Worm (Caenorhabditis elegans): Measurements from ENCODE around the gene tin-9.2.

The tin-9.2 gene

DNA sequence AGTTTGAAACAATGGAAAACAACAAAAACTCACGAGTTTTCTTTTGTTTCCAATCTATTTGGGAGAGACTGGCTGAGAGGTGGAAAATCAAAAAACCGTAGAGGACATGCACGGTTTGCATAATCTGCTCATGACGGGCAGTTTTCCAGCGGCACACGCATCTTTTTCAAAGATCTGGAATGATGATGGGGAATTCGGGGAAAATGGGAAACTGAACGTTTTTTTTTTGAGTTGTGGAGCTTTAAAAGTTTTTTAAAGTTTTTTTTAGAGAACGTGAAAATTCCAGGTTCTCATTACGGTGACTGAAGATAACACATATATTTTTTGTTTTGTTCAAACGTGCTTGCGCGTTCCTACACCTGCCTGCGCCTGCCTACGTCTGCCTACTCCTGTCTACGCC, 22.2 kb upstream of the tin-9.2 start, which contains the start of gene C39E9.7:
Gene C39E9.7 (minus strand): TSS at position 101 of the 400 bp plus-strand sequence.
- TF ChIP-seq blmp-1 (tag; optimal IDR thresholded peaks at IDR 0.05; ENCODE audit: insufficient read depth), result no peak
- TF ChIP-seq mab-5 (tag; optimal IDR thresholded peaks at IDR 0.05), result no peak
- TF ChIP-seq nhr-23 (tag; optimal IDR thresholded peaks at IDR 0.05), result no peak
- TF ChIP-seq zag-1 (tag; optimal IDR thresholded peaks at IDR 0.05), result no peak
- TF ChIP-seq nhr-12 (tag; optimal IDR thresholded peaks at IDR 0.05), result no peak
- no peak for TF ChIP-seq crh-2 (tag; optimal IDR thresholded peaks at IDR 0.05)
- no peak for TF ChIP-seq ztf-1 (GFP tag; conservative IDR thresholded peaks at IDR 0.05)
- TF ChIP-seq R02D3.7 (tag; optimal IDR thresholded peaks at IDR 0.05), result no peak
- TF ChIP-seq elt-3 (tag; optimal IDR thresholded peaks at IDR 0.05), result no peak
- no peak for TF ChIP-seq aly-2 (tag; optimal IDR thresholded peaks at IDR 0.05)
- TF ChIP-seq ztf-4 (tag; optimal IDR thresholded peaks at IDR 0.05), result no peak
- no peak for TF ChIP-seq ztf-11 (tag; optimal IDR thresholded peaks at IDR 0.05)
- TF ChIP-seq unc-62 (GFP tag; optimal IDR thresholded peaks at IDR 0.05), result no peak
- no peak for TF ChIP-seq lin-13 (GFP tag; optimal IDR thresholded peaks at IDR 0.05)
- TF ChIP-seq fos-1 (tag; optimal IDR thresholded peaks at IDR 0.05), result no peak
- TF ChIP-seq sma-3 (GFP tag; optimal IDR thresholded peaks at IDR 0.05), result no peak
- TF ChIP-seq gmeb-1 (tag; optimal IDR thresholded peaks at IDR 0.05), result no peak
- TF ChIP-seq ceh-16 (tag; optimal IDR thresholded peaks at IDR 0.05), result no peak
- TF ChIP-seq sem-4 (tag; optimal IDR thresholded peaks at IDR 0.05), result no peak

DNA sequence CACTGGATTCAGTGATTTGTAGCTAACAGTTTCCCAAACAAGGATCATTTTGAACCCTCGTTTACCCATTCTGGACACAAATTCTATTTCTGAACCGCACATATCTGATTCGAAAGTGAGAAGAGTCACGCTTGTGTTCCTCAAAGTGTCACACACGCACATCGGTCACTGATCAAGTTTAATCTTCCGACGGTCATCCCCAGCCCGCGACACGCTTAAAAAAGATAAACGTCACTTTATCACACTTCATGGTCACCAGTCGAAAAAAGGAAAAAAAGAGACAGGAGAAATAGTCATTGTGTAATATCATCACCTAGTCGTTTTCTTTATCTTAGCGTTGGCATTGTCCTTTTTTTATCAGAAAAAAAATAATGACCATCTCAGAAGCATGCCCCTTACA, 21.1 kb upstream of the tin-9.2 start:
- TF ChIP-seq sma-9 (GFP tag; optimal IDR thresholded peaks at IDR 0.05) (peak; percentile 87), sma-9 (tag; optimal IDR thresholded peaks at IDR 0.05) (no peak), nhr-25 (tag; optimal IDR thresholded peaks at IDR 0.05) (peak; percentile 76), nhr-21 (tag; optimal IDR thresholded peaks at IDR 0.05) (peak; percentile 86), elt-3 (tag; optimal IDR thresholded peaks at IDR 0.05) (no peak), R02D3.7 (tag; optimal IDR thresholded peaks at IDR 0.05) (no peak), gmeb-1 (tag; optimal IDR thresholded peaks at IDR 0.05) (no peak), skn-1 (tag; optimal IDR thresholded peaks at IDR 0.05) (no peak), unc-55 (GFP tag; optimal IDR thresholded peaks at IDR 0.05) (no peak), nhr-129 (tag; optimal IDR thresholded peaks at IDR 0.05) (peak; percentile 55), sma-3 (GFP tag; optimal IDR thresholded peaks at IDR 0.05) (peak; percentile 49), mdl-1 (tag; optimal IDR thresholded peaks at IDR 0.05) (peak in 1 of 2 experiments; percentile 29), blmp-1 (tag; optimal IDR thresholded peaks at IDR 0.05; ENCODE audit: insufficient read depth) (peak; percentile 72)

ce11 chrIV:13078342-13078741, 20.5 kb upstream of the tin-9.2 start:
- TF ChIP-seq mab-5 (tag; optimal IDR thresholded peaks at IDR 0.05) (no peak), F13H6.1 (tag; optimal IDR thresholded peaks at IDR 0.05) (no peak), nhr-12 (tag; optimal IDR thresholded peaks at IDR 0.05) (no peak), mdl-1 (tag; optimal IDR thresholded peaks at IDR 0.05) (no peak), lin-11 (tag; optimal IDR thresholded peaks at IDR 0.05) (no peak), ztf-4 (tag; optimal IDR thresholded peaks at IDR 0.05) (no peak), sem-4 (tag; optimal IDR thresholded peaks at IDR 0.05) (no peak), ztf-11 (tag; optimal IDR thresholded peaks at IDR 0.05) (no peak), nhr-23 (tag; optimal IDR thresholded peaks at IDR 0.05) (no peak)

DNA sequence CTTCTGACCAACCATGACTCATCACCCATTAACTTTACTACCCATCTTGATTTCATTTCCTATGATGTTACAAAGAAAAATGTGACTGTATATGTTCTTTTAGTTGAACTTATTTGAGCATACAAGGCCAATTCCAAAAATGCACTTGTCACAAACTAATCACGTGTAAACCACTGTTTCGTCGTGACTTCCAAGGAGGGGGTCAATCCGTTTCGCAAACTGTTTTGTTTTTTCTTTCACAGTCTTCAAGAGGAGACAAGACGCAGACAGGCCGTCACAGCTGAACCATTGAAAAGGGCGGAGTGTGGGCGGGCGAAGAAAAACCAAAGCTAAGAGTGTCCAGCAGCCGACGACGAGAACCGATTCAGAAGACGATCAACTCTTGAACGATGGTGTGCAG, 19.7 kb upstream of the tin-9.2 start, which contains the start of gene C39E9.8:
Gene C39E9.8 (plus strand): TSS at position 328 of the 400 bp plus-strand sequence.
- TF ChIP-seq nhr-129 (tag; optimal IDR thresholded peaks at IDR 0.05) (peak; percentile 71), nhr-23 (tag; optimal IDR thresholded peaks at IDR 0.05) (no peak), lsy-2 (tag; optimal IDR thresholded peaks at IDR 0.05) (no peak), nhr-6 (tag; optimal IDR thresholded peaks at IDR 0.05) (peak; percentile 14), nhr-237 (tag; optimal IDR thresholded peaks at IDR 0.05) (no peak), blmp-1 (tag; optimal IDR thresholded peaks at IDR 0.05; ENCODE audit: insufficient read depth) (peak; percentile 48), fos-1 (tag; optimal IDR thresholded peaks at IDR 0.05) (peak; percentile 41), sma-3 (GFP tag; optimal IDR thresholded peaks at IDR 0.05) (peak; percentile 77), sma-9 (GFP tag; optimal IDR thresholded peaks at IDR 0.05) (peak; percentile 74), sma-9 (tag; optimal IDR thresholded peaks at IDR 0.05) (peak; percentile 1), Y55F3AM.14 (GFP tag; optimal IDR thresholded peaks at IDR 0.05) (peak; percentile 23), nhr-25 (tag; optimal IDR thresholded peaks at IDR 0.05) (peak; percentile 94), egl-27 (tag; optimal IDR thresholded peaks at IDR 0.05) (peak; percentile 13), nhr-21 (tag; optimal IDR thresholded peaks at IDR 0.05) (peak; percentile 52), R02D3.7 (tag; optimal IDR thresholded peaks at IDR 0.05) (no peak)
